Worm (Caenorhabditis elegans) whole organism, early embryonic: ENCODE results near the gene gly-12.

ENCODE experiments used
- B0310.2 ChIP-seq: sonication (generic microtip); optimal IDR thresholded peaks from 2 replicates; lab custom pipeline; 2016; ENCODE audit warnings: mild to moderate bottlenecking, missing genetic modification characterization, missing compliant biosample characterization
- F13C5.2 ChIP-seq: sonication (generic microtip); optimal IDR thresholded peaks from 2 replicates; lab custom pipeline; 2017; ENCODE audit warnings: mild to moderate bottlenecking, missing genetic modification characterization, inconsistent platforms, missing compliant biosample characterization
- ama-1 ChIP-seq: fragments of 150-350 bp; optimal IDR thresholded peaks from 2 replicates; lab custom pipeline; 2014
- ets-7 ChIP-seq: sonication (generic microtip); optimal IDR thresholded peaks from 2 replicates; lab custom pipeline; 2016; ENCODE audit warnings: missing genotype, missing genetic modification characterization, missing compliant biosample characterization
- flt-1 ChIP-seq: fragments of 200-800 bp; sonication (Bioruptor generic); IDR thresholded peaks from 2 replicates; pipeline ENCODE4 v1.3.6; 2022; ENCODE audit warnings: missing genetic modification characterization, missing compliant biosample characterization
- hmbx-1 ChIP-seq: sonication (generic microtip); optimal IDR thresholded peaks from 2 replicates; lab custom pipeline; 2016; ENCODE audit warnings: mild to moderate bottlenecking, missing genetic modification characterization, missing compliant biosample characterization
- hmg-4 ChIP-seq: fragments of 200-800 bp; sonication (Bioruptor generic); optimal IDR thresholded peaks from 2 replicates; lab custom pipeline; 2018; ENCODE audit warnings: mild to moderate bottlenecking, missing genetic modification characterization, missing compliant biosample characterization
- pes-1 ChIP-seq: fragments of 200-800 bp; sonication (Bioruptor generic); IDR thresholded peaks from 2 replicates; pipeline ENCODE4 v1.3.6; 2022; ENCODE audit warnings: missing genetic modification reagents, missing genetic modification characterization, missing compliant biosample characterization
- scrt-1 ChIP-seq: fragments of 200-800 bp; sonication (Bioruptor generic); IDR thresholded peaks from 2 replicates; pipeline ENCODE4 v1.3.6; 2022; ENCODE audit warnings: missing genetic modification characterization, missing compliant biosample characterization
- sea-1 ChIP-seq: fragments of 200-800 bp; sonication (Bioruptor generic); conservative IDR thresholded peaks from 2 replicates; pipeline ENCODE4 v1.3.6; 2022; ENCODE audit warnings: missing genetic modification characterization, missing compliant biosample characterization
- tbx-11 ChIP-seq: fragments of 200-800 bp; sonication (Bioruptor generic); IDR thresholded peaks from 2 replicates; pipeline ENCODE4 v1.3.6; 2022; ENCODE audit warnings: missing genetic modification characterization, missing compliant biosample characterization
- tbx-37 ChIP-seq: fragments of 200-800 bp; sonication (Bioruptor generic); conservative IDR thresholded peaks from 2 replicates; pipeline ENCODE4 v1.3.6; 2022; ENCODE audit warnings: missing genetic modification reagents, missing genetic modification characterization, missing compliant biosample characterization
- tra-4 ChIP-seq: sonication (generic microtip); optimal IDR thresholded peaks from 2 replicates; lab custom pipeline; 2017; ENCODE audit warnings: missing genetic modification characterization, missing compliant biosample characterization

- TF ChIP-seq F13C5.2: no peak
- TF ChIP-seq flt-1: no peak
- 0 out of 2 replicates have a peak, but pooled peaks have one; percentile 46 for TF ChIP-seq tbx-11 (GFP tag; lab: Robert Waterston, UW)
- TF ChIP-seq sea-1 (GFP tag; lab: Robert Waterston, UW): no peak
- no peak for TF ChIP-seq ama-1 (lab: Kevin White, UChicago)
- TF ChIP-seq hmg-4 (GFP tag; lab: Kevin White, UChicago): peak; percentile 39
- no peak for TF ChIP-seq hmbx-1 (tag; lab: Kevin White, UChicago)
- TF ChIP-seq B0310.2: no peak
- TF ChIP-seq tbx-37 (GFP tag; lab: Robert Waterston, UW): no peak
- TF ChIP-seq scrt-1: no peak
- peak; percentile 61 for TF ChIP-seq ets-7 (tag; lab: Kevin White, UChicago)
- TF ChIP-seq pes-1 (GFP tag; lab: Robert Waterston, UW): no peak
- TF ChIP-seq tra-4 (tag; lab: Kevin White, UChicago): no peak
Measured at ce11 chrX:7478476-7478875, 7.2 kb upstream of the gly-12 start.
